Fruit fly (Drosophila melanogaster) whole organism, adult: ENCODE measurements around the gene CG14300.

Experiments
- CG11617 ChIP-seq: fragments of 200-800 bp; sonication (Bioruptor generic); optimal IDR thresholded peaks from 2 replicates; lab custom pipeline; 2017; ENCODE audit warnings: mild to moderate bottlenecking, missing biosample characterization, missing genetic modification reagents, missing genetic modification characterization
- CG12768 ChIP-seq: fragments of 200-800 bp; sonication (Bioruptor generic); optimal IDR thresholded peaks from 2 replicates; lab custom pipeline; 2017; ENCODE audit warnings: missing biosample characterization, missing genetic modification characterization, mild to moderate bottlenecking, moderate library complexity, missing genetic modification reagents
- CG14711 ChIP-seq: fragments of 200-800 bp; sonication (Bioruptor generic); optimal IDR thresholded peaks from 2 replicates; lab custom pipeline; 2018; ENCODE audit warnings: missing biosample characterization, mild to moderate bottlenecking, missing genetic modification characterization, moderate library complexity
- CG1620 ChIP-seq: fragments of 200-800 bp; sonication (Bioruptor generic); optimal IDR thresholded peaks from 2 replicates; lab custom pipeline; 2016; ENCODE audit warnings: missing biosample characterization, missing genetic modification characterization
- CG33017 ChIP-seq: fragments of 200-800 bp; sonication (Bioruptor generic); optimal IDR thresholded peaks from 2 replicates; lab custom pipeline; 2018; ENCODE audit warnings: missing biosample characterization, mild to moderate bottlenecking, missing genetic modification characterization, moderate library complexity
- CG5204 ChIP-seq: fragments of 200-800 bp; sonication (Bioruptor generic); optimal IDR thresholded peaks from 2 replicates; lab custom pipeline; 2016; ENCODE audit warnings: missing biosample characterization, missing genetic modification characterization
- CG7045 ChIP-seq: fragments of 200-800 bp; sonication (Bioruptor generic); optimal IDR thresholded peaks from 2 replicates; lab custom pipeline; 2017; ENCODE audit warnings: missing biosample characterization, mild to moderate bottlenecking, missing genetic modification characterization
- CG7101 ChIP-seq: fragments of 200-800 bp; sonication (Bioruptor generic); optimal IDR thresholded peaks from 2 replicates; lab custom pipeline; 2018; ENCODE audit warnings: missing biosample characterization, mild to moderate bottlenecking, missing genetic modification characterization, moderate library complexity
- Clk ChIP-seq: fragments of 200-800 bp; sonication (Bioruptor generic); optimal IDR thresholded peaks from 2 replicates; lab custom pipeline; 2017; ENCODE audit warnings: missing biosample characterization, missing genetic modification characterization
- Crg-1 ChIP-seq: fragments of 200-800 bp; sonication (Bioruptor generic); optimal IDR thresholded peaks from 2 replicates; lab custom pipeline; 2016; ENCODE audit warnings: missing biosample characterization, missing genetic modification characterization
- Hr96 ChIP-seq: fragments of 200-800 bp; sonication (Bioruptor generic); optimal IDR thresholded peaks from 2 replicates; lab custom pipeline; 2016; ENCODE audit warnings: missing biosample characterization, missing genetic modification characterization
- Mnt ChIP-seq: fragments of 200-800 bp; sonication (Bioruptor generic); optimal IDR thresholded peaks from 2 replicates; lab custom pipeline; 2016; ENCODE audit warnings: missing biosample characterization, mild to moderate bottlenecking, missing genetic modification characterization
- bab1 ChIP-seq: fragments of 200-800 bp; sonication (Bioruptor generic); optimal IDR thresholded peaks from 3 replicates; lab custom pipeline; 2019; ENCODE audit warnings: missing biosample characterization, mild to moderate bottlenecking, missing genetic modification characterization, moderate library complexity
- cic ChIP-seq: fragments of 200-800 bp; sonication (Bioruptor generic); optimal IDR thresholded peaks from 2 replicates; lab custom pipeline; 2017; ENCODE audit warnings: missing biosample characterization, mild to moderate bottlenecking, missing genetic modification characterization, moderate library complexity
- cnc ChIP-seq, 2 experiments: fragments of >200 bp; optimal IDR thresholded peaks; 2 replicates each; lab custom pipeline; 2017
- kay ChIP-seq: fragments of 200-800 bp; sonication (Bioruptor generic); peaks from one replicate; lab custom pipeline; 2016; ENCODE audit warnings: missing biosample characterization, missing genetic modification characterization, borderline replicate concordance
- ovo ChIP-seq: fragments of 200-800 bp; sonication (Bioruptor generic); optimal IDR thresholded peaks from 2 replicates; lab custom pipeline; 2016; ENCODE audit warnings: missing biosample characterization, missing genetic modification characterization
- pad ChIP-seq: fragments of 200-800 bp; sonication (Bioruptor generic); optimal IDR thresholded peaks from 3 replicates; lab custom pipeline; 2017; ENCODE audit warnings: missing biosample characterization, missing genetic modification characterization, mild to moderate bottlenecking, moderate library complexity, missing genetic modification reagents
- tj ChIP-seq: fragments of 200-800 bp; sonication (Bioruptor generic); optimal IDR thresholded peaks from 3 replicates; lab custom pipeline; 2017; ENCODE audit warnings: missing biosample characterization, mild to moderate bottlenecking, missing genetic modification characterization, moderate library complexity
- toe ChIP-seq: fragments of 200-800 bp; sonication (Bioruptor generic); optimal IDR thresholded peaks from 2 replicates; lab custom pipeline; 2016; ENCODE audit warnings: missing biosample characterization, missing genetic modification characterization

The CG14300 gene

DNA sequence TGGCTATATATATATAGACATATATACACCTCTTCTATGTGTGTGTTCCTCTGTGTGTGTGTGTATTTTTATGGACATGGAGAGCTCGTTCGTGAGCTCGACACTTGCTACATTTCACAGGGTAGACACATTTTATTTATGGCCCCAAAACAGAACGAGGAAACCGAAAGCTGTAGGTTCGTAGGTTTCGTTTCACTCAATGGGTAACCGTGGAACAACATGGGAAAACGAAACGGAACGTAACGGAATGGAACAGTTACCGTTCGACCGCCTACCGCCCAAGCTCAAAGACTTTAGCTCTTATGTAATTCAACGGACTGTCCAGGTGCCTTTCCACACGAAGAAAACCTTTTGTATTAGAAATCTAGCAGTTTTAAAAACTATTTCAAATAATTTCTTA lies 12.8 kb upstream of the CG14300 start:
- TF ChIP-seq tj (no peak), kay (GFP tag; lab: Kevin White, UChicago) (no peak), CG1620 (GFP tag; lab: Kevin White, UChicago) (no peak), CG33017 (tag; lab: Kevin White, UChicago) (no peak), CG7101 (no peak), pad (GFP tag; lab: Kevin White, UChicago) (no peak), CG14711 (tag; lab: Kevin White, UChicago) (no peak), bab1 (GFP tag; lab: Kevin White, UChicago) (no peak), Hr96 (GFP tag; lab: Kevin White, UChicago) (no peak), CG7045 (no peak), cnc (optimal IDR thresholded peaks at IDR 0.05; lab: Kevin White, UChicago) (no peak), toe (GFP tag; lab: Kevin White, UChicago) (no peak), cic (GFP tag; lab: Kevin White, UChicago) (no peak), CG12768 (GFP tag; lab: Kevin White, UChicago) (no peak), CG5204 (GFP tag; lab: Kevin White, UChicago) (no peak)

DNA sequence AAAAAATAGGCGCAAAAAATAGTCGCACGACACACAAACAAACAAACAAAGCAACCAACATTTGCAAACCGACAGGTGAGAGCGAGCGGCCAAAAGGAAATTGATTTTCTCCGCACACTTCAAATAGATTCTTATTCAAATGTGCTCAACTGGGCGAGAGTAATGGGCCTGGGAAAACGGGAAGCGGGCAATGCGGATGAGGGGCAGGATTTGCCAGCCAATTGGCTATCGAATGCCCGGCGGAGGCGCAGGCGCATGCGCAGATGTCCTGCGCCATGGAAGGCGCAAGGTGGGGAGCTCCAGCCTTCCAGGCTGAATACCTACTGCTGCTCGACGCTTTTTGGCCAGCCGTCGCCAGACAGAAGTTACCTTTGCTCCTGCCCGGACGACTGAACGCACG lies 11.6 kb upstream of the CG14300 start, which contains the start of the genes ChAT and VAChT:
TSS of gene ChAT (plus strand) at position 352 of the 400 bp plus-strand sequence.
TSS of gene VAChT (plus strand) at position 352 of the 400 bp plus-strand sequence.
- TF ChIP-seq pad (GFP tag; lab: Kevin White, UChicago) (peak; percentile 77), tj (no peak), CG5204 (GFP tag; lab: Kevin White, UChicago) (no peak), CG14711 (tag; lab: Kevin White, UChicago) (no peak), CG33017 (tag; lab: Kevin White, UChicago) (no peak), Clk (no peak)

DNA sequence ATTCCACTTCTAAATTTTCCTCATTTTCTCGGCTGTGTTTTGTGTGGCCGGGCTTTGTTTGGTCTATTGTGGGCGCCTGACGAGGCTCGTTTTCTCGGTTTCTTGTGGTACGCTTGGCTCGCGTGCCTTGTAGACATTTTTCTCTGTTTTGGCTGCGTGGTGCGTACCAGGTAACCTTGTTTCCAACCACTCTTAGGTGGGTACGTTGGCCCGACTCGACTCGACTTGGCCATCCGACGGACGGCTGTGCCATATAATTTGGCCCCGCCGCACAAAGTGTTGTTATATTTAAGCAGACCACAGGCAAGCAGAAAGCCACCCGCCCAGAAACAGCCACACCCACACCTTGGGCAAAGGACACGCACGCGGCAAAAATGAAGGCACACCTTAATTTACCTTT lies 10.0 kb upstream of the CG14300 start:
- TF ChIP-seq CG1620 (GFP tag; lab: Kevin White, UChicago): no peak
- TF ChIP-seq cnc (optimal IDR thresholded peaks at IDR 0.05; lab: Kevin White, UChicago): no peak
- no peak for TF ChIP-seq CG5204 (GFP tag; lab: Kevin White, UChicago)
- TF ChIP-seq CG11617 (GFP tag; lab: Kevin White, UChicago): no peak
- TF ChIP-seq Mnt: no peak
- TF ChIP-seq CG14711 (tag; lab: Kevin White, UChicago): no peak
- no peak for TF ChIP-seq Hr96 (GFP tag; lab: Kevin White, UChicago)
- no peak for TF ChIP-seq Crg-1
- TF ChIP-seq bab1 (GFP tag; lab: Kevin White, UChicago): no peak

DNA sequence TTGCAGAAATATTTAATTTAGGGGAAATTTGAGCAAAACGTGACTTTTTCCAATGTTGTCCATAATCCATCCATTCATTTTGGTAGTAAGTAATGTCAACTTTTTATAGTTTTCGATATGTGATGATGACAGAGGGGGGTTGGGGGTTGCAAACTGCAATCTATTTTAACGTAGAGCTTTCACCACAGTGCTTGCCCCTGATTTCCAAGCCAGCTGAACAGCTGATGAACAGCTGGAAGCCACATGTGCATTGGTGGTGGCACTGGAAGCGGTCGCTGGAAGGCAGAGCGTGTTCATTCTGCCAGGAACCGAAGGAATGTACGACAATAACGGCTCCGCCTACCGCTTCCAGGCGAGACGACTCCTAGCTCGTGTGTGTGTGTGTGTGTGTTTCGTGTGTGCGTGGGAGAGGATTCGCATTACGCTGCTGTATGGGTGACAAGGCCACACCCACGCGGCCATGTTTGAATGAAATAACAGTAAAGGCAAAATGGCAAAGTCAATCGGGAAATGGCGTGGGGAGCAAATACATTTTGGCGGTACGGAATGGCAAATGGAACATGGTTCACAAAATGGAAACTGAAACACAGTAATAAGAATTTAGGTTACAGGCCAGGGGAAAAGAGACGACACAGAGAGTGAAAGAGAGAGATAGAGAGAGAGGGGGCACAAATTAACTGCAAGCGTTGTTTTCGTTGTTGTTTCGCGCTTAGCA lies 5.5 kb upstream of the CG14300 start:
- TF ChIP-seq CG14711 (tag; lab: Kevin White, UChicago) (no peak), pad (GFP tag; lab: Kevin White, UChicago) (peak; percentile 93), tj (no peak)

DNA sequence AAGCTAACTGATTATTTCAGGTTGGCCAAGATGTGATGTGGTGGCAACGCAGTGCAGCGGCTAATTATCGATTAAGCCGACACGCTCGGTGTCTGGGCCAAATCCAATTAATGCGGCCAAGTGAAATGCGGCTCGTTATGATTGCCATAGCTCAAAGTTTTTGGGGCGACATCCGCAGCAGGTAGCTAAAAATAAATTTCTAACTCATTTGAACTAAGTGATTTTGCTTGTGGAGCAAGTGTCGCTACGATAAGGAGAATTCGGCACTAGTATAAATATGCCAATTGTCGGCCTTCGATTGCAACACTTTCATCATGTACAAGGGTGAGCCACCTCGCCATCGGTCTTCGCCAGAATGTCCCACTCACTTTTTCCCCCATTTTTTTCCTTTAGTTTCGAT lies 1.4 kb upstream of the CG14300 start, which contains the start of gene CG34282:
TSS of gene CG34282 (plus strand) at position 301 of the 400 bp plus-strand sequence.
- TF ChIP-seq Crg-1 (no peak), toe (GFP tag; lab: Kevin White, UChicago) (no peak), CG5204 (GFP tag; lab: Kevin White, UChicago) (no peak), cic (GFP tag; lab: Kevin White, UChicago) (no peak)

DNA sequence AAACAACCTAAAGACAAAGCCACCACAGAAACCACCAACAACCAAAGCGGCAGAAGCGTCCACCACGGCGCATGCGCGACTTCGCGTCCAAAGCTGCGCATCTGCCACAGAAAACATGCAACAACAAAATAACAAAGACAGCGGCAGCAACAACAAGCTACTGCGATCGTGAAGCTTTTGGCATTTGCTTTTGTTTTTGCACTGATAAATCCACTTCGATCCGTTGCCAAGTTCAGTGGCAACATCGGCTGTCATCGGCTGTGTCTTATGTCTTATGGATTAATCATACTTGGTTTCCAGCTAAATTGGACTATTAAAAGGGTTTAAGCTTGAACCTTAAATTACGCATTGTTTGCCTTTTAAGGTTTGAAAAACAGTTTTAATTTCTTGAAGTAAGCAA lies 892 bp downstream of the CG14300 start, which contains the start of gene Muc91C:
TSS of gene Muc91C (minus strand) at position 101 of the 400 bp plus-strand sequence.
- no peak for TF ChIP-seq tj
- no peak for TF ChIP-seq cic (GFP tag; lab: Kevin White, UChicago)
- TF ChIP-seq Mnt: no peak
- no peak for TF ChIP-seq pad (GFP tag; lab: Kevin White, UChicago)
- TF ChIP-seq Crg-1: no peak
- no peak for TF ChIP-seq toe (GFP tag; lab: Kevin White, UChicago)
- no peak for TF ChIP-seq ovo
- TF ChIP-seq CG33017 (tag; lab: Kevin White, UChicago): no peak
- no peak for TF ChIP-seq CG1620 (GFP tag; lab: Kevin White, UChicago)
- TF ChIP-seq bab1 (GFP tag; lab: Kevin White, UChicago): no peak
- TF ChIP-seq CG5204 (GFP tag; lab: Kevin White, UChicago): no peak
- TF ChIP-seq Hr96 (GFP tag; lab: Kevin White, UChicago): no peak

DNA sequence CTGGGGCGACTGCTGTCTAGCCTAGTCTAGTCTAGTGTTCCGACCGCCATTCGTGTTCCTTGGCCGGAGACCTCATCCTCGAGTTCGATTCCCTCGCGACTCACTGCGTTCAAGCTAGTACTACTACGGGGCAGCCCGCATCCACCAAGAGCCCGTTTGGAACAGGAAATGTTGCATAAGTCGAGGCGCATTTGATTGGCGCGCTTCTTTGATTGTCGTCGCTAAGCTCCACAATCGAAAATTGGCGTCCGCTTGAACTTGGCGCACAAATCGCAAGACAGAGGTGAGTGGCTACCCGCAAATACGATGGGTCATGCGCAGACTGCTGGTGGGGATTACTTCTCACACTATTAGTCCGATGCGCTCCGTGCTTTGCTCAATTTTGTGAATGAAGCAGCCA lies 12.5 kb downstream of the CG14300 start:
- no peak for TF ChIP-seq ovo
- TF ChIP-seq pad (GFP tag; lab: Kevin White, UChicago): no peak
- TF ChIP-seq CG33017 (tag; lab: Kevin White, UChicago): no peak
- TF ChIP-seq Crg-1: no peak
- no peak for TF ChIP-seq CG14711 (tag; lab: Kevin White, UChicago)
- TF ChIP-seq cnc (optimal IDR thresholded peaks at IDR 0.05; lab: Kevin White, UChicago): no peak
